Worm (Caenorhabditis elegans): Measurements from ENCODE around the gene daf-18.
A peak's percentile ranks its signal among the peaks of the same experiment; 100 is the strongest.

Gene daf-18

ce11 chrIV:409935-410334 lies 15.0 kb downstream of the daf-18 start, which contains the start of gene kgb-1:
Gene kgb-1 (minus strand): TSS chrIV:410035.
- TF ChIP-seq nhr-23 (tag; optimal IDR thresholded peaks at IDR 0.05) (no peak), ZK546.5 (tag; optimal IDR thresholded peaks at IDR 0.05) (no peak), nhr-10 (tag; optimal IDR thresholded peaks at IDR 0.05) (no peak), lin-11 (tag; optimal IDR thresholded peaks at IDR 0.05) (no peak), Y55F3AM.14 (GFP tag; optimal IDR thresholded peaks at IDR 0.05) (no peak), blmp-1 (tag; optimal IDR thresholded peaks at IDR 0.05; ENCODE audit: insufficient read depth) (no peak), ama-1 (optimal IDR thresholded peaks at IDR 0.05) (no peak)

- TF ChIP-seq fos-1 (tag; optimal IDR thresholded peaks at IDR 0.05) (peak; percentile 96), mbf-1 (tag; optimal IDR thresholded peaks at IDR 0.05) (no peak)
Observed at ce11 chrIV:408892-409291, 16.1 kb downstream of the daf-18 start.

ce11 chrIV:401395-401794 lies 23.6 kb downstream of the daf-18 start, which contains the start of gene gpa-4:
Gene gpa-4 (plus strand): TSS chrIV:401695.
- TF ChIP-seq nhr-237 (tag; optimal IDR thresholded peaks at IDR 0.05) (no peak), blmp-1 (tag; optimal IDR thresholded peaks at IDR 0.05; ENCODE audit: insufficient read depth) (no peak), nhr-21 (tag; optimal IDR thresholded peaks at IDR 0.05) (no peak), unc-62 (GFP tag; optimal IDR thresholded peaks at IDR 0.05) (no peak), ztf-4 (tag; optimal IDR thresholded peaks at IDR 0.05) (no peak), sma-3 (GFP tag; optimal IDR thresholded peaks at IDR 0.05) (no peak), sem-4 (tag; optimal IDR thresholded peaks at IDR 0.05) (no peak), nhr-6 (tag; optimal IDR thresholded peaks at IDR 0.05) (no peak), lin-39 (tag; optimal IDR thresholded peaks at IDR 0.05) (no peak), elt-1 (tag; optimal IDR thresholded peaks at IDR 0.05) (no peak), snpc-4 (tag; optimal IDR thresholded peaks at IDR 0.05) (no peak), nhr-12 (tag; optimal IDR thresholded peaks at IDR 0.05) (no peak), nhr-129 (tag; optimal IDR thresholded peaks at IDR 0.05) (no peak), C34F6.9 (tag; optimal IDR thresholded peaks at IDR 0.05) (no peak), skn-1 (tag; optimal IDR thresholded peaks at IDR 0.05) (no peak), lin-13 (GFP tag; optimal IDR thresholded peaks at IDR 0.05) (no peak), Y55F3AM.14 (GFP tag; optimal IDR thresholded peaks at IDR 0.05) (no peak), mdl-1 (tag; optimal IDR thresholded peaks at IDR 0.05) (no peak), ztf-11 (tag; optimal IDR thresholded peaks at IDR 0.05) (no peak)

ce11 chrIV:396373-396772 lies 28.6 kb downstream of the daf-18 start, which contains the start of gene rrp-8:
Gene rrp-8 (plus strand): TSS chrIV:396545.
- no peak for TF ChIP-seq peb-1 (tag; optimal IDR thresholded peaks at IDR 0.05)
- no peak for TF ChIP-seq lin-13 (GFP tag; optimal IDR thresholded peaks at IDR 0.05)
- TF ChIP-seq mdl-1 (tag; optimal IDR thresholded peaks at IDR 0.05), result no peak
- TF ChIP-seq F13H6.1 (tag; optimal IDR thresholded peaks at IDR 0.05), result no peak

- peak; percentile 3 for TF ChIP-seq blmp-1 (tag; optimal IDR thresholded peaks at IDR 0.05; ENCODE audit: insufficient read depth)
- peak; percentile 81 for TF ChIP-seq nhr-129 (tag; optimal IDR thresholded peaks at IDR 0.05)
- TF ChIP-seq lin-13 (GFP tag; optimal IDR thresholded peaks at IDR 0.05), result peak; percentile 49
- TF ChIP-seq nhr-237 (tag; optimal IDR thresholded peaks at IDR 0.05), result no peak
- TF ChIP-seq unc-55 (GFP tag; optimal IDR thresholded peaks at IDR 0.05), result peak; percentile 86
- TF ChIP-seq nhr-25 (tag; optimal IDR thresholded peaks at IDR 0.05), result peak; percentile 47
- peak; percentile 75 for TF ChIP-seq gmeb-1 (tag; optimal IDR thresholded peaks at IDR 0.05)
- peak; percentile 11 for TF ChIP-seq mab-5 (tag; optimal IDR thresholded peaks at IDR 0.05)
- TF ChIP-seq lin-11 (tag; optimal IDR thresholded peaks at IDR 0.05), result peak; percentile 45
- peak; percentile 52 for TF ChIP-seq F13H6.1 (tag; optimal IDR thresholded peaks at IDR 0.05)
- TF ChIP-seq mdl-1 (tag; optimal IDR thresholded peaks at IDR 0.05), result no peak
- peak; percentile 30 for TF ChIP-seq fos-1 (tag; optimal IDR thresholded peaks at IDR 0.05)
- peak; percentile 92 for TF ChIP-seq C34F6.9 (tag; optimal IDR thresholded peaks at IDR 0.05)
- peak; percentile 71 for TF ChIP-seq crh-2 (tag; optimal IDR thresholded peaks at IDR 0.05)
- TF ChIP-seq mbf-1 (tag; optimal IDR thresholded peaks at IDR 0.05), result no peak
- TF ChIP-seq Y55F3AM.14 (GFP tag; optimal IDR thresholded peaks at IDR 0.05), result no peak
- no peak for TF ChIP-seq nhr-11 (tag; optimal IDR thresholded peaks at IDR 0.05)
- TF ChIP-seq snpc-4 (tag; optimal IDR thresholded peaks at IDR 0.05), result no peak
- peak; percentile 51 for TF ChIP-seq nhr-21 (tag; optimal IDR thresholded peaks at IDR 0.05)
- TF ChIP-seq nhr-6 (tag; optimal IDR thresholded peaks at IDR 0.05), result peak; percentile 2
- TF ChIP-seq lsy-2 (tag; optimal IDR thresholded peaks at IDR 0.05), result peak; percentile 96 to 99
- no peak for TF ChIP-seq nhr-77 (tag; optimal IDR thresholded peaks at IDR 0.05)
- peak; percentile 58 for TF ChIP-seq sma-3 (GFP tag; optimal IDR thresholded peaks at IDR 0.05)
- peak; percentile 52 for TF ChIP-seq sma-9 (GFP tag; optimal IDR thresholded peaks at IDR 0.05)
- TF ChIP-seq sma-9 (tag; optimal IDR thresholded peaks at IDR 0.05), result no peak
Observed at ce11 chrIV:393409-393930, 31.5 kb downstream of the daf-18 start, which contains the start of the genes T07A9.15 and nog-1. Gene T07A9.15 (minus strand): TSS chrIV:393546. Gene nog-1 (plus strand): TSS chrIV:393880.

Measured in whole organism, L2 larva.